Worm (Caenorhabditis elegans) whole organism, mixed stage, embryonic: ENCODE data around the gene brap-2.

ENCODE experiments used
- M03D4.4 ChIP-seq: sonication (generic microtip); optimal IDR thresholded peaks from 2 replicates; lab custom pipeline; 2017; ENCODE audit warnings: mild to moderate bottlenecking, missing genetic modification characterization, missing compliant biosample characterization
- bed-3 ChIP-seq: fragments of 200-800 bp; sonication (Bioruptor generic); optimal IDR thresholded peaks from 3 replicates; lab custom pipeline; 2018; ENCODE audit warnings: mild to moderate bottlenecking, missing genetic modification characterization, moderate library complexity, missing compliant biosample characterization
- blmp-1 ChIP-seq: fragments of 150-350 bp; optimal IDR thresholded peaks from 2 replicates; lab custom pipeline; 2014; ENCODE audit warnings: missing biosample characterization, missing genetic modification characterization
- ceh-39 ChIP-seq: fragments of 150-350 bp; optimal IDR thresholded peaks from 2 replicates; lab custom pipeline; 2014; ENCODE audit warnings: missing biosample characterization, missing genetic modification characterization
- ceh-43 ChIP-seq: fragments of 200-800 bp; sonication (Bioruptor generic); optimal IDR thresholded peaks from 2 replicates; lab custom pipeline; 2018; ENCODE audit warnings: mild to moderate bottlenecking, missing genetic modification characterization, moderate library complexity, missing compliant biosample characterization
- ceh-83 ChIP-seq: fragments of 200-800 bp; sonication (Bioruptor generic); optimal IDR thresholded peaks from 2 replicates; lab custom pipeline; 2018; ENCODE audit warnings: mild to moderate bottlenecking, missing genetic modification characterization, missing compliant biosample characterization
- ces-1 ChIP-seq: fragments of 150-350 bp; optimal IDR thresholded peaks from 2 replicates; lab custom pipeline; 2014; ENCODE audit warnings: missing biosample characterization, missing genetic modification reagents, missing genetic modification characterization
- cnd-1 ChIP-seq: fragments of 200-800 bp; sonication (Bioruptor generic); optimal IDR thresholded peaks from 2 replicates; lab custom pipeline; 2018; ENCODE audit warnings: mild to moderate bottlenecking, missing genetic modification characterization, missing compliant biosample characterization
- drap-1 ChIP-seq: fragments of 200-800 bp; sonication (Bioruptor generic); optimal IDR thresholded peaks from 3 replicates; lab custom pipeline; 2018; ENCODE audit warnings: mild to moderate bottlenecking, missing genetic modification characterization, missing compliant biosample characterization
- elt-1 ChIP-seq: sonication (generic microtip); optimal IDR thresholded peaks from 2 replicates; lab custom pipeline; 2017; ENCODE audit warnings: missing genetic modification characterization, mild to moderate bottlenecking, missing compliant biosample characterization, antibody characterized with exemption, moderate library complexity, borderline replicate concordance; ENCODE audit not compliant: insufficient read depth
- elt-3 ChIP-seq: fragments of 150-350 bp; optimal IDR thresholded peaks from 2 replicates; lab custom pipeline; 2014; ENCODE audit warnings: missing biosample characterization, missing genetic modification characterization
- flh-1 ChIP-seq: fragments of 200-800 bp; sonication (Bioruptor generic); optimal IDR thresholded peaks from 2 replicates; lab custom pipeline; 2018; ENCODE audit warnings: mild to moderate bottlenecking, missing genetic modification characterization, moderate library complexity, missing compliant biosample characterization
- ham-2 ChIP-seq: fragments of 200-800 bp; sonication (Bioruptor generic); optimal IDR thresholded peaks from 2 replicates; lab custom pipeline; 2018; ENCODE audit warnings: mild to moderate bottlenecking, missing genetic modification characterization, missing compliant biosample characterization
- hlh-1 ChIP-seq: fragments of 150-350 bp; optimal IDR thresholded peaks from 2 replicates; lab custom pipeline; 2014; ENCODE audit warnings: missing biosample characterization, missing genetic modification reagents, missing genetic modification characterization
- lin-13 ChIP-seq: fragments of 150-350 bp; optimal IDR thresholded peaks from 2 replicates; lab custom pipeline; 2014; ENCODE audit warnings: missing biosample characterization, missing genetic modification characterization
- lin-32 ChIP-seq: fragments of 200-800 bp; sonication (Bioruptor generic); optimal IDR thresholded peaks from 2 replicates; lab custom pipeline; 2018; ENCODE audit warnings: mild to moderate bottlenecking, missing genetic modification characterization, missing compliant biosample characterization
- lsy-2 ChIP-seq: fragments of 150-350 bp; optimal IDR thresholded peaks from 2 replicates; lab custom pipeline; 2014; ENCODE audit warnings: missing biosample characterization, missing genetic modification characterization
- mep-1 ChIP-seq: fragments of 150-350 bp; optimal IDR thresholded peaks from 2 replicates; lab custom pipeline; 2017; ENCODE audit warnings: missing biosample characterization, missing genetic modification reagents, missing genetic modification characterization, inconsistent platforms
- mls-2 ChIP-seq: sonication (generic microtip); optimal IDR thresholded peaks from 2 replicates; lab custom pipeline; 2016; ENCODE audit warnings: mild to moderate bottlenecking, missing genetic modification characterization, moderate library complexity, missing compliant biosample characterization
- nhr-12 ChIP-seq: fragments of 150-350 bp; optimal IDR thresholded peaks from 2 replicates; lab custom pipeline; 2014; ENCODE audit warnings: missing biosample characterization, missing genetic modification characterization
- nhr-2 ChIP-seq: fragments of 150-350 bp; optimal IDR thresholded peaks from 2 replicates; lab custom pipeline; 2014; ENCODE audit warnings: missing biosample characterization, missing genetic modification characterization
- nhr-237 ChIP-seq: fragments of 150-350 bp; optimal IDR thresholded peaks from 2 replicates; lab custom pipeline; 2014; ENCODE audit warnings: missing biosample characterization, missing genetic modification characterization
- nhr-28 ChIP-seq: fragments of 150-350 bp; optimal IDR thresholded peaks from 2 replicates; lab custom pipeline; 2014; ENCODE audit warnings: missing biosample characterization, missing genetic modification characterization
- nhr-76 ChIP-seq: sonication (generic microtip); optimal IDR thresholded peaks from 2 replicates; lab custom pipeline; 2017; ENCODE audit warnings: missing biosample characterization, missing genetic modification characterization
- pha-4 ChIP-seq: fragments of 150-350 bp; optimal IDR thresholded peaks from 2 replicates; lab custom pipeline; 2018; ENCODE audit warnings: missing biosample characterization, missing genetic modification reagents, missing genetic modification characterization
- snpc-4 ChIP-seq: fragments of 150-350 bp; optimal IDR thresholded peaks from 2 replicates; lab custom pipeline; 2014; ENCODE audit warnings: missing biosample characterization, missing genetic modification characterization
- sptf-1 ChIP-seq: sonication (generic microtip); optimal IDR thresholded peaks from 2 replicates; lab custom pipeline; 2017; ENCODE audit warnings: mild to moderate bottlenecking, missing genetic modification characterization, moderate library complexity, missing compliant biosample characterization
- tbx-8 ChIP-seq: fragments of 200-800 bp; sonication (Bioruptor generic); optimal IDR thresholded peaks from 2 replicates; lab custom pipeline; 2018; ENCODE audit warnings: mild to moderate bottlenecking, missing genetic modification characterization, moderate library complexity, missing compliant biosample characterization
- unc-120 ChIP-seq: sonication (generic microtip); optimal IDR thresholded peaks from 2 replicates; lab custom pipeline; 2017; ENCODE audit warnings: missing genetic modification characterization, missing compliant biosample characterization; ENCODE audit not compliant: poor library complexity, severe bottlenecking
- unc-39 ChIP-seq: fragments of 150-350 bp; optimal IDR thresholded peaks from 2 replicates; lab custom pipeline; 2014; ENCODE audit warnings: missing biosample characterization, missing genetic modification characterization
- unc-62 ChIP-seq: fragments of 150-350 bp; optimal IDR thresholded peaks from 2 replicates; lab custom pipeline; 2014; ENCODE audit warnings: missing biosample characterization, missing genetic modification reagents, missing genetic modification characterization
- zip-8 ChIP-seq: fragments of 150-350 bp; optimal IDR thresholded peaks from 2 replicates; lab custom pipeline; 2014; ENCODE audit warnings: missing biosample characterization, missing genetic modification characterization
- ztf-11 ChIP-seq: fragments of 150-350 bp; optimal IDR thresholded peaks from 2 replicates; lab custom pipeline; 2014; ENCODE audit warnings: missing biosample characterization, missing genetic modification characterization

brap-2 gene

DNA sequence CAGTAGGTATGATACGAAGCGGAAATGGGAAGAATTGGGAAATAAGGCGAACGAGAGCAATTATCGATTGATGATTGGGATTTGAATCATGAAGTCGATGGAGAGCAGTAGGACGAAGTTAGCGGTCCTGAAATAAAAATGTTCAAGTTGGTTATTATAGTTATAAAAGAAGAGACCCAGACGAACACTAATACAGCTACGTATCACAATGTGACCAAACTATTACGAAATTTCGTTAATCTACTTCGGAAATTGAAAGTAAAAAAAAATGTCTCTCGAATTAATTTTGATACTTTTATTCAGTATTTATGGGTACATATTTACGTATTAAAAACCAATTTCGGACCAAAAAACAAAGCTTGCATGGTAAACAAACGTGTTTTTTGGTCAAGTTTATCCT is 33.5 kb upstream of the brap-2 start:
- TF ChIP-seq unc-39 (tag; lab: Kevin White, UChicago) (no peak), zip-8 (tag; lab: Kevin White, UChicago) (no peak), cnd-1 (no peak), nhr-237 (no peak), M03D4.4 (no peak), blmp-1 (tag; lab: Kevin White, UChicago) (no peak), lin-32 (GFP tag; lab: Kevin White, UChicago) (no peak), pha-4 (no peak), nhr-76 (no peak), flh-1 (GFP tag; lab: Kevin White, UChicago) (no peak), hlh-1 (tag; lab: Kevin White, UChicago) (no peak), nhr-2 (no peak), mls-2 (no peak), ztf-11 (tag; lab: Kevin White, UChicago) (no peak), lin-13 (no peak)

DNA sequence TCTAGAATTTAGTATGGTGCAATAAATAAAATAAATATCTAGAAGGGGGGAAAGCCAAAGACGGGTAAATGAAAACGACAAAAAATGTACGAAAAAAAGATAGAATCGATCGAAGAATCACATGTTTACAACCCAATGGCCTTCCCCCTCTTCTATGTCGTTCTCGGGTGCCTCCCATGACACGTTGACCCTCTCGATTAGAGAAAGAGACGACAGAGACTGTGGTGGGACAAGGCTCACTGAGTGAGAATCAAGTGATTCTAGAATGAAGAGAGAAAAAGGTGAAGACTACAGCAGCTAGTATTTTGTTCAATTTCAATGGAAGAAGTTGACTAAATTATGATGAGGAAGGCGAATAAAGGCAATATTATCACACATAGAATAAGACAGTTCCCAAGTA is 33.1 kb upstream of the brap-2 start:
- TF ChIP-seq drap-1 (GFP tag; lab: Kevin White, UChicago) = no peak
- TF ChIP-seq blmp-1 (tag; lab: Kevin White, UChicago) = no peak
- TF ChIP-seq unc-62 (GFP tag; lab: Kevin White, UChicago) = peak; percentile 39
- no peak for TF ChIP-seq snpc-4 (tag; lab: Kevin White, UChicago)
- TF ChIP-seq unc-120 (tag; lab: Kevin White, UChicago) = peak; percentile 29
- TF ChIP-seq ceh-39 (tag; lab: Kevin White, UChicago) = peak; percentile 18
- no peak for TF ChIP-seq cnd-1
- TF ChIP-seq nhr-28 (tag; lab: Kevin White, UChicago) = no peak
- no peak for TF ChIP-seq nhr-76
- no peak for TF ChIP-seq hlh-1 (tag; lab: Kevin White, UChicago)
- TF ChIP-seq mep-1 = peak; percentile 3
- TF ChIP-seq sptf-1 (tag; lab: Kevin White, UChicago) = peak; percentile 38
- TF ChIP-seq elt-3 (tag; lab: Kevin White, UChicago) = no peak
- no peak for TF ChIP-seq bed-3 (GFP tag; lab: Kevin White, UChicago)
- TF ChIP-seq pha-4 = peak; percentile 33

DNA sequence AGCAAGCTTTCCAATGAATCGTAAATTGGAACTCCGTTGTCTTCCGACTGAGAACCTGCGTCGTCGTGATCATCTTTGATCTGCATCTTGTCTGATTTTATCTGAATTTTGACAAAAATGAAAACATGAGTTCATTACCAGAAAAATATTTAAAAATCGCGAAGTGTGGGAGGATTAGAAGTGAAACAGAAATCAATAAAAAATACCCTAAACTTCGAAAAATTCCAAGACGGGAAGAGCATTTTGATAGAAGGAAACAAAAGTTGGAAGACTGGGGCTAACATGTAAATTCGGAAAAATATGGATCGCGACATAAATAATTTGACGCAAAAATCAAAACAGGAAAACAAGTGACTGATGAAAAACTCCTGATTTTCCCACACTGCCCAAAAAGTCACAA is 32.6 kb upstream of the brap-2 start, which contains the start of gene F07F6.8:
F07F6.8 (minus strand) TSS at position 101 of the 400 bp plus-strand sequence.
- TF ChIP-seq elt-1 (no peak), sptf-1 (tag; lab: Kevin White, UChicago) (no peak), nhr-28 (tag; lab: Kevin White, UChicago) (no peak), unc-120 (tag; lab: Kevin White, UChicago) (no peak), ham-2 (GFP tag; lab: Kevin White, UChicago) (no peak), ceh-39 (tag; lab: Kevin White, UChicago) (no peak)

DNA sequence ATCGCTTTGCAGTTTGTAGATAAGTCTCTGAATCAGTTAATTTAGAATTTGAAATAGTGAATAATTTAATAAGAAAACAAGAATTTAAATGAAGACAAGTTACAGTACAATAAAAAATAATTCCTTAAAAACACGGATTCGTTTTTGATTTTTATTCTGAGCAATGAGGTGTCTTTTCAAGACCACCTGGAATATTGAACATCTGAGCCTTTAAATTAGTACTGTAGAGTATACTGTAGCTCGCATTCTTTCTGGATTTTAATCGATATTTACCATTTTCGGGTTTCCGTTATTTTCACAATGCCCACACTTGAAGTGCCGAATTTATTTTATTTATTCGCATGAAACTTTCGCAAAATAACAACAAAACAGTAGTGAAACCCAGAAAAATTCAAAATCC is 30.8 kb upstream of the brap-2 start, which contains the start of gene F07F6.7:
F07F6.7 (minus strand) TSS at position 27 of the 400 bp plus-strand sequence.
- TF ChIP-seq cnd-1 (no peak), mls-2 (no peak), ces-1 (no peak), ceh-43 (GFP tag; lab: Kevin White, UChicago) (no peak), drap-1 (GFP tag; lab: Kevin White, UChicago) (no peak), elt-3 (tag; lab: Kevin White, UChicago) (no peak), sptf-1 (tag; lab: Kevin White, UChicago) (no peak), nhr-237 (no peak), unc-39 (tag; lab: Kevin White, UChicago) (no peak), flh-1 (GFP tag; lab: Kevin White, UChicago) (no peak), lsy-2 (tag; lab: Kevin White, UChicago) (no peak), tbx-8 (no peak), pha-4 (no peak), nhr-12 (no peak), nhr-76 (no peak), ceh-83 (GFP tag; lab: Kevin White, UChicago) (no peak)
